Worm (Caenorhabditis elegans): ENCODE results near the gene cdr-3.

DNA sequence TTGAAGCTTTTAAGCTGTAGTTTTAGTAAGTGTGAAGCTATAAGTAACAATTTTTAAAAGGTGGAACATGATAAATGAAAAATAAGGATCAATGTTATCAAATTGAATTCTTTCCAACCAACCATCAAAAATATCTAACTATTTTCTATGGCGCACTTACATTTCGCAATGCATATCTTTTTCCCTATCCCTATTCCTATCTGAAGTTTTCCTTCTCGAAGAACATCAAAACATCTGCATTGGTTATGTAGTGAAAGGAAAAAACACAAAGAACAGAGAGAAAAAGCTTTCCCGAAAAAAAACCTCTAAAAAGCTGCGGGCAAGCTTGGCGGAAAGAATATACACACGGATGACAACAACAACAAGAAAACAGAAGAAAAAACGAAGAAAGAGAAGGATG, 43.4 kb upstream of the cdr-3 start:
- no peak for TF ChIP-seq ceh-82 (tag; optimal IDR thresholded peaks at IDR 0.05)
- no peak for TF ChIP-seq ztf-11 (tag; optimal IDR thresholded peaks at IDR 0.05)
- no peak for TF ChIP-seq nhr-23 (tag; optimal IDR thresholded peaks at IDR 0.05)
- TF ChIP-seq unc-62 (GFP tag; optimal IDR thresholded peaks at IDR 0.05) = no peak
- no peak for TF ChIP-seq hmg-11 (tag; optimal IDR thresholded peaks at IDR 0.05)
- no peak for TF ChIP-seq nfya-1 (tag; optimal IDR thresholded peaks at IDR 0.05; ENCODE audit: insufficient read depth)

Data from whole organism, L3 larva.